Fruit fly (Drosophila melanogaster): ENCODE measurements around the gene CG10602.

CG10602 gene

dm6 chr2L:18839143-18839872 lies 19.7 kb downstream of the CG10602 start, which contains the start of gene CG10600 (continued):
- TF ChIP-seq CG6163 (GFP tag; IDR thresholded peaks at IDR 0.05) (peak; percentile 63; the same call in 2 of the 3 replicates), CG11762 (GFP tag; optimal IDR thresholded peaks at IDR 0.05; ENCODE audit: insufficient read depth) (no peak), spab (GFP tag; optimal IDR thresholded peaks at IDR 0.05) (no peak), net (GFP tag; optimal IDR thresholded peaks at IDR 0.05) (peak; percentile 72), CG6792 (GFP tag; optimal IDR thresholded peaks at IDR 0.05) (peak; percentile 75), salr (GFP tag; optimal IDR thresholded peaks at IDR 0.05) (peak; percentile 54 to 62), pdm3 (GFP tag; optimal IDR thresholded peaks at IDR 0.05) (no peak), CG11294 (GFP tag; IDR thresholded peaks at IDR 0.05) (0 out of 2 replicates have a peak, but pooled peaks have one; percentile 17), CG3032 (tag; optimal IDR thresholded peaks at IDR 0.05) (peak; percentile 50), Sox14 (GFP tag; optimal IDR thresholded peaks at IDR 0.05) (peak; percentile 89), CG34406 (GFP tag; optimal IDR thresholded peaks at IDR 0.05) (peak; percentile 50), Eip78C (GFP tag) (peak; percentile 95), acj6 (GFP tag; optimal IDR thresholded peaks at IDR 0.05) (no peak), CG4318 (GFP tag; optimal IDR thresholded peaks at IDR 0.05) (no peak), dac (GFP tag; optimal IDR thresholded peaks at IDR 0.05) (peak; percentile 55), Sox102F (GFP tag; optimal IDR thresholded peaks at IDR 0.05) (peak; percentile 82), Eip93F (GFP tag; optimal IDR thresholded peaks at IDR 0.05) (no peak), topi (GFP tag; optimal IDR thresholded peaks at IDR 0.05) (peak; percentile 76)

- TF ChIP-seq Sox15 (GFP tag; optimal IDR thresholded peaks at IDR 0.05): no peak
- no peak for TF ChIP-seq fkh (GFP tag; optimal IDR thresholded peaks at IDR 0.05)
- peak; percentile 61 for TF ChIP-seq svp (GFP tag)
Observed at dm6 chr2L:18834525-18834924, 24.5 kb downstream of the CG10602 start.

- TF ChIP-seq spab (GFP tag; optimal IDR thresholded peaks at IDR 0.05) (no peak), dsx (GFP tag; optimal IDR thresholded peaks at IDR 0.05; ENCODE audit: poor library complexity, severe bottlenecking) (peak; percentile 16), Hr4 (GFP tag; optimal IDR thresholded peaks at IDR 0.05) (peak; percentile 76), ss (GFP tag; optimal IDR thresholded peaks at IDR 0.05) (peak; percentile 54 to 59), CG6854 (GFP tag; optimal IDR thresholded peaks at IDR 0.05) (peak; percentile 54), Smox (GFP tag; optimal IDR thresholded peaks at IDR 0.05) (no peak), vri (GFP tag; optimal IDR thresholded peaks at IDR 0.05) (peak; percentile 22), Hr39 (GFP tag; optimal IDR thresholded peaks at IDR 0.05) (peak; percentile 73), svp (GFP tag) (peak; percentile 97), Ets21C (GFP tag; optimal IDR thresholded peaks at IDR 0.05) (no peak), fd85E (GFP tag; optimal IDR thresholded peaks at IDR 0.05) (no peak), salr (GFP tag; optimal IDR thresholded peaks at IDR 0.05) (peak; percentile 18 to 56), achi (GFP tag; optimal IDR thresholded peaks at IDR 0.05) (peak; percentile 65), fd59A (GFP tag; optimal IDR thresholded peaks at IDR 0.05) (peak; percentile 5), OdsH (GFP tag; optimal IDR thresholded peaks at IDR 0.05) (peak; percentile 50), CG9139 (GFP tag; optimal IDR thresholded peaks at IDR 0.05) (peak; percentile 25), CG8319 (GFP tag; optimal IDR thresholded peaks at IDR 0.05) (peak; percentile 38), Eip78C (GFP tag) (peak; percentile 69), lz (GFP tag; optimal IDR thresholded peaks at IDR 0.05) (peak; percentile 65), eg (GFP tag; IDR thresholded peaks at IDR 0.05) (0 out of 3 replicates have a peak, but pooled peaks have one; percentile 17), cyc (GFP tag; optimal IDR thresholded peaks at IDR 0.05) (peak; percentile 63), pdm3 (GFP tag; optimal IDR thresholded peaks at IDR 0.05) (peak; percentile 74), acj6 (GFP tag; optimal IDR thresholded peaks at IDR 0.05) (no peak), CG4318 (GFP tag; optimal IDR thresholded peaks at IDR 0.05) (no peak), CG6163 (GFP tag; IDR thresholded peaks at IDR 0.05) (no peak; the same call in 2 of the 3 replicates), CG31627 (GFP tag; optimal IDR thresholded peaks at IDR 0.05) (peak; percentile 74), Sox14 (GFP tag; optimal IDR thresholded peaks at IDR 0.05) (peak; percentile 71), CG11902 (GFP tag; optimal IDR thresholded peaks at IDR 0.05) (peak; percentile 28), esn (GFP tag; optimal IDR thresholded peaks at IDR 0.05) (peak; percentile 76), CG1621 (tag; optimal IDR thresholded peaks at IDR 0.05) (peak; percentile 23), CG11294 (GFP tag; IDR thresholded peaks at IDR 0.05) (no peak), CG8632 (GFP tag; optimal IDR thresholded peaks at IDR 0.05) (peak; percentile 11)
Observed at dm6 chr2L:18830587-18831528, 28.2 kb downstream of the CG10602 start, which contains the start of the genes CG17597 and ScpX. CG17597 (minus strand) TSS chr2L:18831153. ScpX (plus strand) TSS chr2L:18831229.
